Worm (Caenorhabditis elegans): ENCODE data around the gene C25G4.7.

ce11 chrIV:12468359-12468758, 11.6 kb downstream of the C25G4.7 start, which contains the start of gene igdb-2:
- TF ChIP-seq ztf-28 (GFP tag; IDR thresholded peaks at IDR 0.05) (no peak), ama-1 (optimal IDR thresholded peaks at IDR 0.05) (no peak), ama-1 (GFP tag; optimal IDR thresholded peaks at IDR 0.05) (no peak), ztf-18 (tag; optimal IDR thresholded peaks at IDR 0.05) (no peak), sdz-38 (tag; optimal IDR thresholded peaks at IDR 0.05) (no peak), gei-17 (GFP tag; optimal IDR thresholded peaks at IDR 0.05) (no peak), snpc-1.3 (tag; optimal IDR thresholded peaks at IDR 0.05; ENCODE audit: insufficient read depth) (no peak), unc-62 (GFP tag; optimal IDR thresholded peaks at IDR 0.05) (no peak), unc-130 (GFP tag; optimal IDR thresholded peaks at IDR 0.05) (no peak), attf-5 (GFP tag; optimal IDR thresholded peaks at IDR 0.05) (no peak)
